Worm (Caenorhabditis elegans) whole organism, L4/young adult: Measurements from ENCODE around the gene vha-20.
A peak's percentile ranks its signal among the peaks of the same experiment; 100 is the strongest.

Experiments
- W03F9.2 ChIP-seq: fragments of 150-350 bp; optimal IDR thresholded peaks from 2 replicates; lab custom pipeline; 2014; ENCODE audit warnings: missing biosample characterization, missing genetic modification characterization
- dao-5 ChIP-seq: sonication (generic microtip); optimal IDR thresholded peaks from 2 replicates; lab custom pipeline; 2016; ENCODE audit warnings: missing genotype, missing genetic modification characterization, moderate library complexity, missing compliant biosample characterization
- him-1 ChIP-seq: sonication (generic microtip); optimal IDR thresholded peaks from 2 replicates; lab custom pipeline; 2016; ENCODE audit warnings: missing genotype, missing genetic modification reagents, missing genetic modification characterization, missing compliant biosample characterization

Gene vha-20

DNA sequence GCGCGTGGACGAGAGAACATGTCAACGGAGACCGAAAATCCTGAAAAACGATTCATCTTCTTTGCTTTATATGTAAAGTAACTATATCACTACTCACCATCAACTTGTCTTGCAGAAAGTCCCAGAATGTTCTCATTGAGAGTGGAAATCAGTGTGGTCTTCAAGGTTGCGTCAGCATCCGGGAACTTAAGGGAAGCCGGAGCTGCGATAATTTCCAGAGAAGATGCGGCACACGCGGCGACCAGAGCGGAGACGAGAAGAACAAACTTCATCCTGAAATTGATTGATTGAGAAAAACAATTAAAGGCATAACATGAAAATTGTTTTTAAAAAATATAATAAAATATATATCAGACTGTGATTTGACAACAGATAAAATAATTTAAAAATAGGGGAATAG lies at the start of gene vha-20:
Gene vha-20 (minus strand): TSS at position 273 of the 400 bp plus-strand sequence.
- no peak for TF ChIP-seq him-1 (tag; lab: Kevin White, UChicago)
- no peak for TF ChIP-seq dao-5 (tag; lab: Kevin White, UChicago)
- no peak for TF ChIP-seq W03F9.2

DNA sequence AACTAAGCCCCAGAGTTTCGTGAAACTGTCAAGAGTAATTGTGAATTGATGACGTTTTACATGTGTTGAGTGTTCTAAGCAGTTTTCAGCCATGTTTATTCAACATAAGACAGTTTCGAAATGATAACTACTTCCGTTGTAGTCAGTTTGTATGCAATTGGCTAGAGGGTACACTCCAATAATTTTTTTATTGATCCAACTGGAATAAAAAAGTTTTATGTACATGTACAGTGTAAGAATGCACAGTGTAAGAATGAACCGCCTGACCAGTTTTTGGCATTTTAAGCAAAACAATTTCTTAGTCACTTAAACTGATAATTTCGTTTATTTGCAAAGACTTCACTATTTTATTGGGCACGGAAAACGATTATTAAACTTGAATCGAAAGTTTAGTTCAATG lies 49.0 kb upstream of the vha-20 start:
- TF ChIP-seq dao-5 (tag; lab: Kevin White, UChicago) (no peak), W03F9.2 (no peak), him-1 (tag; lab: Kevin White, UChicago) (no peak)

DNA sequence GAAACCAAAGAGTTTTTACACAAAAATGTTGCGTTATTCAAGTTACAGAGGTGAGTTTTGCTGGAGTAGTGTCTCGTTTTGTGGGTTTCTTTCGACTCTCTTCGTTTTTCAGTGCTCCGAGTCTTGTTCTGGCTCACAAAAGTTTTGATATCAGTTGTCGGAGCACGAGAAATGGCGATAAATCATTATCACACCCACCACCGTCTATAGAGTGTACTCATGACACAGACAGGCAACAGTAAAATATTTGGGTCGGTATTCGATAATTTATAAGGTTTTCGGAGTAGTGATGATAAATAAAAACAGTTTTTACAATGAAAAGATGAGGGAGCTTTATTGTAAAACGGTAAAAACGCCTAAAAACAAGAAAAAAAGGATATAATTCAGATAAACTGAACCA lies 43.6 kb upstream of the vha-20 start, which contains the start of gene ceh-37:
Gene ceh-37 (minus strand): TSS at position 59 of the 400 bp plus-strand sequence.
- TF ChIP-seq dao-5 (tag; lab: Kevin White, UChicago): no peak
- TF ChIP-seq him-1 (tag; lab: Kevin White, UChicago): no peak
- TF ChIP-seq W03F9.2: no peak

DNA sequence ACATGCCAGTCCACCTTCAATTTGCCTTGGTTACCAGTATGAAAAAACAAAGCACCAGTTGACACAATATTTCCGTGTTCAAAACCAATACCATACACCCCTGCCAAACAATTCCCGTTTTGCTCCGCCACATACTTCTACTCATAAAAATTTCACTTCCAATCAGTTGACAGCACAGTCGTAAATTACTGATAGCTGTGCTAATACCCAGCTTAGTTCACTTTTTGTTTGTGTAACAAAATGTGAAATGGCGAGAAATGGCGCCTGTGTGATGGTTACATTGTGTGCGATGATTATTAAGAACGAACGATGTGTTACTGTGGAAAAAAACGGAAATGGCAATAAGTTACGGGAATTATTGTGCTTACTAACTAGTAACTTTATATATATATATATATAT lies 42.0 kb upstream of the vha-20 start:
- no peak for TF ChIP-seq dao-5 (tag; lab: Kevin White, UChicago)
- no peak for TF ChIP-seq W03F9.2
- TF ChIP-seq him-1 (tag; lab: Kevin White, UChicago): no peak

DNA sequence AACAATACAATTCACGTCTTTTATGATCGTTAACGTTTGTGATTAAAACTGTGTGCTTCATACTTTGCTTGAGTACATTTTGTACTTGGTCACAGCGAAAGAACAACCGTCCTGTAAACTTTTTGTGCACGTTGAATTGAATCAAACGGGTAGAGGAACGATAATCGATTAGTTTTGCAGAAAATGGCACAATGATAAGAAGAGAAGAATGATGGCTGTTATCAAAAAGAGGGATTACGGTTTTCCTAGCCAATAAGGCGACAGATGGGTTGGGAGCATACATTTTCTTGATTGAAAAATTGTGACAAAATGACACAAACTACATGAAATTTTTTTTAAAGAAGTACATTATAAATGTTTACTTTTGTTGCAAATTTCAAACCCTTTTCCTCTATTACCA lies 29.9 kb upstream of the vha-20 start:
- TF ChIP-seq W03F9.2: no peak
- TF ChIP-seq dao-5 (tag; lab: Kevin White, UChicago): no peak
- no peak for TF ChIP-seq him-1 (tag; lab: Kevin White, UChicago)

DNA sequence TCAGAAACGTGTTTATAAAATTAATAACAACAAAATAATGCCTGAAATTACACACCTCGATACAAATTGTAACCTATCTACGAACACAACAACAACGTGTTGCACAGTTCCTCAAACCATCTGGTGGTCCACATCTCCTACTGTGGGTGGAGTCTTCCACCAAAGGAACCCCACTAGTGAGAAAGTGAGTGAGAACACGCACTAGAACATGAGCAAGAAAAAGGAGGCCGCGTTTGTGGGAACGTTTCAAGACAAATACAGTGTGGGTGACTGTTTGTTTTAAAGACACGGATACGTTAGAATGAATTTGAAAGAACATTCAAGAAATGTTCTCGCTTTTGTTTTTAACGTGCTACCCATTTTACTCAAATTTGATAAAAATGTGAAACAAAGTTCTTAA lies 22.2 kb upstream of the vha-20 start, which contains the start of gene ceh-36:
Gene ceh-36 (minus strand): TSS at position 101 of the 400 bp plus-strand sequence.
- TF ChIP-seq dao-5 (tag; lab: Kevin White, UChicago) (no peak), W03F9.2 (no peak), him-1 (tag; lab: Kevin White, UChicago) (no peak)

DNA sequence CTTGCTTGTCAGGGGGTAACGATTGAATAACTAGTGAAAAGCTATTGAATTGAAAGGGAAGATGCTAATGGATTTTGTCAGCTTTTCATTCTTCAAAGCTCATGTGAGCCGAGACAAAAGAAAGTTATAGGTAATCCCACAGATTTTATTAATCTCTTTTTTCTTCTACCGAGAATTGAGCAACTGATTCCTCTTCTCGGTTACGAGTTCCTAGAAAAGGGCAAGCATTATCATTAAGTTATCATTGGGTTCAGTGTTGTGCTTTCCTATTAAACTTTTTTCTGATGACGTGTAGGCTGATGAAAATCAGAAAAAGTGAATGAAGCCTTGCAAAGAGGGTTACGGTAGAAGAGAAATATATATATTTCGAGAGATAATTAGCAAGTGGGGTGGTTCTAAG lies 21.3 kb upstream of the vha-20 start:
- TF ChIP-seq W03F9.2 (no peak), dao-5 (tag; lab: Kevin White, UChicago) (no peak), him-1 (tag; lab: Kevin White, UChicago) (no peak)

DNA sequence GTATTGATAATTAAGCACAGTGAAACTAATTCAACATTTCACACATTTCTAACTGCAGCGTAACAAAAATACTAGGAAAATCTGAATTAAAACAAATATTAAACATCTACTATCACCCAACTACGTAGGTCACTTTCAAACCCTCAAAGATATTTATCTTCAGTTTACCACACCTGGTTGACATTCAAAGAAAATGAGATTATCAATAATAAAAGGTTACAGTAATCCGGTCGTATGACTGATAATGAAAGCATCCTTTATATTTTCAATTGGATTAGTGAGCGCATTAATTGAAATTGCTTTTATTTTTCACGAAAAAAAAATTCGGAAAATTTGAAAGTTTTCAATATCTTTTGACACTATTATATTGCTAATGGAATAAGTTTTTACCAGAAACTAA lies 18.2 kb upstream of the vha-20 start:
- TF ChIP-seq W03F9.2: no peak
- TF ChIP-seq him-1 (tag; lab: Kevin White, UChicago): no peak
- TF ChIP-seq dao-5 (tag; lab: Kevin White, UChicago): no peak

DNA sequence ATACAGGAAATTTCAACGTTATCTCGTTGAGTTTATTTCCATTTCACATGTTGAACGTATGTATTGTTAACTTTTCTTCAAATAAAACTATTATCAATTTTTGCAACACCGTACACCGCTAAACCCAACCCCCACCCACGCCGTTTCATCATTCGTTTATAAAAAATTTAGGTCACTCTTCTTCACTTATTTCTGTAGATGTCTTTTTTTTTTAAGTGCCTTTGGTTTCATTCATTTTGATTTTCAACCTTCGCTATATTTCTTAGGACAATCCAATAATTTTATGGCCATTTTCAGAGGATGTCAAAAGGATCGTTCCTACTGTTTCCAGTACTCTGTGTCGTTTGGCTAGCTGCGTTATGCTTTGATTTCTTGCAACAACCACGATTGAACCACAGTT lies 15.8 kb upstream of the vha-20 start, which contains the start of gene C37E2.3:
Gene C37E2.3 (plus strand): TSS at position 301 of the 400 bp plus-strand sequence.
- no peak for TF ChIP-seq W03F9.2
- no peak for TF ChIP-seq dao-5 (tag; lab: Kevin White, UChicago)
- TF ChIP-seq him-1 (tag; lab: Kevin White, UChicago): no peak

DNA sequence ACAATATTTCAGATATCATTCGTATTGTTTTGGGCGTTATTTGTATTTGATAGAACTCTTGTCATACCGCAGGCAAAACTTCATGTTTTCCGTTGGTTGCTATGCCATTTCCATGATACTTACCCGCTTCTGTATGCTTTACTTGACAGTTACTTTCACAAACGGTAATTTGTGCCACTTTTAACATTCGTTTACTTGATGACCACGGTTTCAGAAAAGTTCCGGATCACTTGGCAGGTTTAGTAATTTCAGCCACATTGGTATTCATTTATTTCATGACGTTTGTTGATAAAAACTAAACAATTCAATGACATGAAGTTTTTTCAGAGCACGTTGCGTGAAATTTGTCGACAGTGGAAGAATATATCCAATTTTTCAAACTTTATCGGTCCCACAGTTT lies 15.2 kb upstream of the vha-20 start:
- no peak for TF ChIP-seq W03F9.2
- no peak for TF ChIP-seq dao-5 (tag; lab: Kevin White, UChicago)
- no peak for TF ChIP-seq him-1 (tag; lab: Kevin White, UChicago)

DNA sequence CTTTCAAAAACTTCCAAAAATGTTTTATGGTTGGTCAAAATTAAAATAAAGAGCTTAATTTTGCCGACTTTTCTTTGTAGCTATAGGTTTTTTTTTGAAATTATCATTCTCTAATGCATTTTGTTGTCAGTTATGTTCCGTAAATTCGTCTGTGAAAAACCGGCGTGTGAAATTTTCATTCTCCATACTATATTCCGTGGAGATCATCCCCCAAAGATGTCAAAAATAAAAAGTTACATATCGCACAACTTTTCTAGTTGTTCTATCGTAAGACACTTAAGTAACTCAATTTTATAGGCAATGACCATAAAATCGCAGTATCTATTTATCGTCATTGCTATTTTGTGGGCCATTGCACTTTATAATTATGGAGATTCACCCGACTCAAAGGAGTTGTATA lies 14.4 kb upstream of the vha-20 start, which contains the start of gene C37E2.10:
Gene C37E2.10 (plus strand): TSS at position 301 of the 400 bp plus-strand sequence.
- TF ChIP-seq dao-5 (tag; lab: Kevin White, UChicago) (no peak), W03F9.2 (no peak), him-1 (tag; lab: Kevin White, UChicago) (no peak)

DNA sequence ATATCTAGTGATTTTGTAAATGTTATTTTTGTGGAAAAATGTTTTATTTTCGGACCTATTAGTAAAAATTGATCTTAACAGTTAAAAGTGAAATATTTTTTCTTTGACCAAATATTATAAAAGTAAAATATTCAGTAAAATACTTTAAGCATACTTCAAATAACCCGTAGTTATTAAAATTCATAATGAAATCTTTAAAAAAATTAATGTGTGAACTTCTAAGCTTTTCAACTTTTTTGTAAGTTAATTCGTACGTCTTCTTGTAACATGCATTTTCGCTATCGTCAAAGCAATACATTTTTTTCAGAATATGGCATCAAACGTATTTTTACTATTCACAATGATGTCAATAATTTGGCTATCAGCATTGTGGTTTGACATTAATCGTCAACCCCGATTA lies 11.4 kb upstream of the vha-20 start, which contains the start of gene C37E2.2:
Gene C37E2.2 (plus strand): TSS at position 301 of the 400 bp plus-strand sequence.
- TF ChIP-seq W03F9.2 (no peak), him-1 (tag; lab: Kevin White, UChicago) (no peak), dao-5 (tag; lab: Kevin White, UChicago) (no peak)

DNA sequence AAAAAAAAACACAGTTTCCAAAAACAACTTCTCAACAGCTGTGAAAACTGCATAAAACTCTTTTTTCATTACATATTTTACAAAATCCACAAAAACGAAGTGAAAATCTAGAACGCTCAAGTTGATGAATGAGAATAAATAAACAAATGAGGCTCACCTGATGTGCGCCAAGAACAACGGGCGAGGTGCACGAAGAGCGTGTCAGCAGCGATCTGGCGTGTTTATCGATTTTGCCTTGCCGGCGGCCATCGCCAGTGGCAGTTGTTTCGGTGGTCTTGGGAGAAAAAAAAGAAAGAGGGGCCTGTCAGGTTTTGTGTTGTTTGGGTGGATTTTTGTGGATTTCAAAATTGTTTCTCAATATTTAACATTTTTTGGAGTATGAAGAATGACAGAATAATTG lies 9.5 kb upstream of the vha-20 start, which contains the start of gene idhb-1:
Gene idhb-1 (minus strand): TSS at position 214 of the 400 bp plus-strand sequence.
- peak; percentile 46 for TF ChIP-seq W03F9.2
- TF ChIP-seq dao-5 (tag; lab: Kevin White, UChicago): no peak

DNA sequence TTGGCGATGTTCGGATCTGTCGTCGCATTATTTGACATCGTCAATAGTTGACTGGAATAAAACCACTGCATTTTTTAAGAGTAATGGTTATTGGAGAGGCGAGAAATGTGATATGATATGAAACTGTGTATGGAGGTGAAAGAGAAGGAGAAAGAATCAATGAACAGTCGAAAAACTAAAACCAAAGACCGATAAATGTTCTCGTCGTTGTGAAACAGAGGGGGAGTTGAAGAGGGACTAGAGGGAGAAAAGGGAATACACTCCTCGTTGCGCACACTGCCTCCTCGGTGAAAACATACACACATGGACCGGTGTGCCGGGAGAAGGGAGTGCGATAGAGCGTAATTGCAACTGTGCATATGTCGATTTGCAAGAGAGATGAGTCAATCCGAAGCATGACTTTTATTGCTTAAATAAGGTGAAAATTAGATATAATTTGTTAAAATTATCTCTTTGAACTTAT lies 5.3 kb upstream of the vha-20 start, which contains the start of gene sym-4:
Gene sym-4 (minus strand): TSS at position 51 of the 463 bp plus-strand sequence.
- TF ChIP-seq dao-5 (tag; lab: Kevin White, UChicago): no peak
- TF ChIP-seq W03F9.2: peak; percentile 84
- TF ChIP-seq him-1 (tag; lab: Kevin White, UChicago): peak; percentile 26

DNA sequence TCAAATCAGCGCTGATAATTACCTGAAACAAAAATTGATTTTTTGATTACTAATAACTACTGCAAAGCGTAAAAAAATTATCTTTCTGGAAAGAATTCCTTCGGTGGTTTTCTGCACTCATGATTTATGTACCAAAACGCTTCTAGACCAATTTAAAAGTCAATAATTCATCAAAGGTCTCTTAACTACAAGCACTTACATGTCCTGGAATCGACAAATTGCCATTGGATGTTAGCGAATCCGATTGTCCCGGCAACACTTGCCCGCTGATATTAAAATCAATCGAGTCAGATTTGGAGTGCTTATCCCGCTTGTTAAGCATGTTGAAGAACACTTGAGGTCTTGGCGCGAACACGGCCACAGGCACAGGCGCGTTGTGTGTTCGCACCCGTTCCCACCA lies 850 bp upstream of the vha-20 start:
- TF ChIP-seq him-1 (tag; lab: Kevin White, UChicago) (no peak), dao-5 (tag; lab: Kevin White, UChicago) (no peak), W03F9.2 (no peak)
